Worm (Caenorhabditis elegans): ENCODE measurements around the gene knl-1.
A peak's percentile ranks its signal among the peaks of the same experiment; 100 is the strongest.

Gene knl-1

DNA sequence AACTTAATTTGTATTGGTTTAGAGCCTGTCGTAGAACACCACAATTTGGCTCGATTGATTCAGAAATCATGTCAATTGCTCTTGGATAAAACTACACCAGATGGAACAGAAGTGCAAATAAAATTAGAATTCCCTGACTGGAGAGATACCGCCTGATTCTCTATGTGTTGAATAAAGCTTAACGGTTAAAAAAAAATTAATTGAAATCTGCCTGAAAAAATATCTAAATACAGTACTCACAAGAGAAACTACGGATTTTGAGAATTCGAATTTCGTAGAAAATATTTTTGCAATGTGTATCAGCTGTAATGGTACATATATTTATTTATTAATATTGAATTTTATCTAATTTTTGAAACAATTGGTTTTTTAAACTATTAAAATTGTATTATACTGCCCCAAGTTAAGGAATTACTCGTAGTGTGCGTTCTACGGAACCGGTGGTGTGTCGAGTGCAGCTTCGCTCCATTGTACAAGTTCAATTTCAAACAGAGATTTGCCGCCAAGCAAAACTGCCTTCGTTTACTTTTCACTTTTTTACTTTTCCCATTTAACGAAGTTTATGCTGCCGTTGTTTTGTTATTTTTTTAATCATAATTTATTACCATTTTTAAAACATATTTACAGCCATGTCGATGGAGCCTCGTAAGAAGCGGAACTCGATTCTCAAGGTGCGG is at the start of gene knl-1 (continued):
- TF ChIP-seq snpc-4 (GFP tag; optimal IDR thresholded peaks at IDR 0.05) (no peak), snpc-4 (tag; optimal IDR thresholded peaks at IDR 0.05) (peak in 1 of 4 experiments; percentile 59), lsy-27 (tag; optimal IDR thresholded peaks at IDR 0.05; ENCODE audit: borderline replicate concordance, insufficient read depth) (no peak), nhr-120 (GFP tag; IDR thresholded peaks at IDR 0.05) (no peak), bed-1 (GFP tag; IDR thresholded peaks at IDR 0.05) (no peak), F57C9.4 (tag; optimal IDR thresholded peaks at IDR 0.05) (no peak), hlh-12 (tag; optimal IDR thresholded peaks at IDR 0.05) (no peak), athp-1 (tag; optimal IDR thresholded peaks at IDR 0.05) (no peak), Y53G8AR.9 (GFP tag; conservative IDR thresholded peaks at IDR 0.05) (no peak), hlh-26 (GFP tag; conservative IDR thresholded peaks at IDR 0.05) (no peak), sptf-2 (GFP tag; optimal IDR thresholded peaks at IDR 0.05) (no peak), him-1 (tag; optimal IDR thresholded peaks at IDR 0.05) (no peak), ama-1 (optimal IDR thresholded peaks at IDR 0.05) (no peak), ama-1 (GFP tag; optimal IDR thresholded peaks at IDR 0.05) (no peak), B0019.2 (GFP tag; conservative IDR thresholded peaks at IDR 0.05) (no peak), xnd-1 (tag; optimal IDR thresholded peaks at IDR 0.05) (no peak), somi-1 (GFP tag; optimal IDR thresholded peaks at IDR 0.05) (no peak), madf-3 (GFP tag; IDR thresholded peaks at IDR 0.05) (no peak), snpc-1.3 (tag; optimal IDR thresholded peaks at IDR 0.05; ENCODE audit: insufficient read depth) (no peak), fkh-3 (tag; optimal IDR thresholded peaks at IDR 0.05) (no peak), nfya-1 (tag; optimal IDR thresholded peaks at IDR 0.05; ENCODE audit: borderline replicate concordance, insufficient read depth) (no peak), dox-1 (GFP tag; IDR thresholded peaks at IDR 0.05) (peak; percentile 74), attf-3 (GFP tag; conservative IDR thresholded peaks at IDR 0.05) (peak; percentile 63; the same call in 1 of the 2 replicates), K11D2.4 (GFP tag; IDR thresholded peaks at IDR 0.05) (no peak), F10E7.11 (tag; optimal IDR thresholded peaks at IDR 0.05) (no peak), ekl-4 (GFP tag; IDR thresholded peaks at IDR 0.05) (no peak), Y56A3A.18 (GFP tag; IDR thresholded peaks at IDR 0.05) (no peak), ceh-40 (GFP tag; IDR thresholded peaks at IDR 0.05) (no peak), pbrm-1 (GFP tag; IDR thresholded peaks at IDR 0.05) (no peak), akir-1 (GFP tag; optimal IDR thresholded peaks at IDR 0.05) (no peak), let-526 (GFP tag; IDR thresholded peaks at IDR 0.05) (0 out of 2 replicates have a peak, but pooled peaks have one; percentile 35)

DNA sequence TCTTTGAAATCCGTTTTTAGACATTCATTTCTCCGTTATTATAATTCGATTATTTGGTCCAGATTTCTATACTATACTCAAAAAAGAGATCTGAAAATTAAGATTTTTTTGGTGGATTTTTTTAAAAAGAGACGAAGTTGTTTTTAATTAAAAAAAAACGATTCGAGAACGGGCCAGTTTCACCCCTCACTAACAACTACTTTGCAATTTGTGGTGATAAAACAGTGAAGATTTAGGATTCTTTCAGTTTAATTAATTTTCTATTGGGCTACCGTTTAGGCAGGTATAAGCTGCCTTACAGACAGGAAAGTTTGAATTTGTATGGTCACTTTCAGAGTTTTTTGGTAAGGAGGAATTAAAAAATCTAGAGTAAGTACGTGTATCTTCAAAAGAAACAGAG is 49.3 kb upstream of the knl-1 start, which contains the start of gene unc-36:
TSS of gene unc-36 (minus strand) at position 101 of the 400 bp plus-strand sequence.
- TF ChIP-seq lsl-1 (GFP tag; optimal IDR thresholded peaks at IDR 0.05) (no peak), let-526 (GFP tag; IDR thresholded peaks at IDR 0.05) (no peak), T07F8.4 (tag; optimal IDR thresholded peaks at IDR 0.05) (no peak), ceh-27 (GFP tag; optimal IDR thresholded peaks at IDR 0.05) (no peak), F37B4.10 (GFP tag; IDR thresholded peaks at IDR 0.05) (no peak), lin-26 (GFP tag; IDR thresholded peaks at IDR 0.05) (no peak), F57C9.4 (tag; optimal IDR thresholded peaks at IDR 0.05) (no peak), ceh-100 (GFP tag; IDR thresholded peaks at IDR 0.05) (no peak), unc-62 (GFP tag; optimal IDR thresholded peaks at IDR 0.05) (no peak), fkh-3 (tag; optimal IDR thresholded peaks at IDR 0.05) (no peak), ztf-25 (GFP tag; IDR thresholded peaks at IDR 0.05) (no peak), Y56A3A.18 (GFP tag; IDR thresholded peaks at IDR 0.05) (no peak), K11D2.4 (GFP tag; IDR thresholded peaks at IDR 0.05) (no peak), ztf-26 (tag; optimal IDR thresholded peaks at IDR 0.05) (no peak), madf-6 (GFP tag; IDR thresholded peaks at IDR 0.05) (no peak), mes-4 (tag; optimal IDR thresholded peaks at IDR 0.05) (no peak)

Data from whole organism, young adult.